Worm (Caenorhabditis elegans): Measurements from ENCODE around the gene F53A3.7.

ce11 chrIII:1950236-1950635, 1.1 kb upstream of the F53A3.7 start, which contains the start of the genes polh-1 and rps-22:
- TF ChIP-seq ama-1 (optimal IDR thresholded peaks at IDR 0.05): no peak
- TF ChIP-seq F13C5.2 (tag; optimal IDR thresholded peaks at IDR 0.05): peak; percentile 75
- peak; percentile 3 for TF ChIP-seq tra-4 (tag; optimal IDR thresholded peaks at IDR 0.05)
- peak; percentile 55 for TF ChIP-seq flt-1 (GFP tag; IDR thresholded peaks at IDR 0.05)
- no peak for TF ChIP-seq hmbx-1 (tag; optimal IDR thresholded peaks at IDR 0.05)
- no peak for TF ChIP-seq ceh-13 (GFP tag; optimal IDR thresholded peaks at IDR 0.05)
- peak; percentile 11 for TF ChIP-seq hmg-4 (GFP tag; optimal IDR thresholded peaks at IDR 0.05)
- TF ChIP-seq pes-1 (GFP tag; IDR thresholded peaks at IDR 0.05): no peak
- TF ChIP-seq ets-7 (tag; optimal IDR thresholded peaks at IDR 0.05): no peak
- TF ChIP-seq ceh-36 (tag; optimal IDR thresholded peaks at IDR 0.05): no peak
- no peak for TF ChIP-seq hnd-1 (tag; optimal IDR thresholded peaks at IDR 0.05)

Data from whole organism, early embryonic.